Fruit fly (Drosophila melanogaster): Measurements from ENCODE around the gene MED24.

DNA sequence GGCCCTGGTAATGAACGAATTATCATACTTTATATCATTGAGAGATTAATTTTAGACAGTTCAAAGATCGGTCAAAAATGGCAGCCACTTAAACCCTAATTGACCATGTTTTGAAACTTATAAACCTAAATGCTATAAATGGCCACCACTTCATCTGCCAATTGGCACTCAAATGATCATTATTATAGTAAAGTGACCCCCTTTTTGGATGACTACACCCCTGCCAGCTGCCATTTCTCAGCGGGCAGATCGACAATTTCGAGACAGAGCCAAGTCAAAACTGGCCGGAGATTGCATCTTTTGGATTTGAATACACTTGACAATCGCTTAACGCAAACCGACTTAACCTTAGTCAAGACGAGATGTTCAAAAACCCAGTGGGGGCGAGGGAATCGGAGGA lies 34.9 kb upstream of the MED24 start:
- TF ChIP-seq usp (GFP tag; optimal IDR thresholded peaks at IDR 0.05) (no peak), abd-A (tag; optimal IDR thresholded peaks at IDR 0.05) (no peak), sens (GFP tag) (peak; percentile 57), Doc3 (GFP tag; IDR thresholded peaks at IDR 0.05; ENCODE audit: partially characterized antibody) (no peak), CG10147 (GFP tag; optimal IDR thresholded peaks at IDR 0.05) (no peak), caup (GFP tag; optimal IDR thresholded peaks at IDR 0.05; ENCODE audit: severe bottlenecking) (no peak), Side (GFP tag; optimal IDR thresholded peaks at IDR 0.05) (no peak), CG4424 (GFP tag; optimal IDR thresholded peaks at IDR 0.05) (no peak), Nf-YB (GFP tag; optimal IDR thresholded peaks at IDR 0.05) (no peak), Doc2 (GFP tag; IDR thresholded peaks at IDR 0.05) (no peak), fd102C (GFP tag; optimal IDR thresholded peaks at IDR 0.05) (no peak), gsb-n (tag; optimal IDR thresholded peaks at IDR 0.05) (no peak)

Measured in whole organism, embryonic.